Fruit fly (Drosophila melanogaster) whole organism, embryonic: ENCODE data around the gene rictor.
A peak's percentile ranks its signal among the peaks of the same experiment; 100 is the strongest.

Experiments
- Awh ChIP-seq: fragments of 200-800 bp; sonication (Bioruptor generic); IDR thresholded peaks from 2 replicates; pipeline ENCODE4, ENCODE4 v1.3.6; 2022; ENCODE audit warnings: missing biosample characterization, missing genetic modification characterization
- Bgb ChIP-seq: fragments of 200-800 bp; sonication (Bioruptor generic); IDR thresholded peaks from 2 replicates; pipeline ENCODE4 v1.3.6; 2022; ENCODE audit warnings: missing biosample characterization, missing genetic modification characterization; ENCODE audit not compliant: partially characterized antibody
- Blimp-1 ChIP-seq: fragments of 200-800 bp; sonication (Bioruptor generic); optimal IDR thresholded peaks from 3 replicates; lab custom pipeline; 2018; ENCODE audit warnings: missing biosample characterization, missing genetic modification characterization, mild to moderate bottlenecking, moderate library complexity, missing genetic modification reagents
- CG12391 ChIP-seq: fragments of 200-800 bp; sonication (Bioruptor generic); optimal IDR thresholded peaks from 3 replicates; lab custom pipeline; 2018; ENCODE audit warnings: missing biosample characterization, mild to moderate bottlenecking, missing genetic modification characterization, moderate library complexity
- CG12769 ChIP-seq: fragments of 200-800 bp; sonication (Bioruptor generic); optimal IDR thresholded peaks from 2 replicates; lab custom pipeline; 2019; ENCODE audit warnings: missing biosample characterization, mild to moderate bottlenecking, missing genetic modification characterization, moderate library complexity
- CG14441 ChIP-seq: fragments of 200-800 bp; sonication (Bioruptor generic); IDR thresholded peaks from 2 replicates; pipeline ENCODE4 v1.3.6; 2022; ENCODE audit warnings: missing biosample characterization, missing genetic modification characterization
- CG15514 ChIP-seq: fragments of 200-800 bp; sonication (Bioruptor generic); optimal IDR thresholded peaks from 3 replicates; lab custom pipeline; 2017; ENCODE audit warnings: missing biosample characterization, missing genetic modification characterization, mild to moderate bottlenecking, moderate library complexity, missing genetic modification reagents
- CG1603 ChIP-seq: fragments of 200-800 bp; sonication (Bioruptor generic); optimal IDR thresholded peaks from 2 replicates; lab custom pipeline; 2019; ENCODE audit warnings: missing biosample characterization, mild to moderate bottlenecking, missing genetic modification characterization, moderate library complexity
- CG17186 ChIP-seq: fragments of 200-800 bp; sonication (Bioruptor generic); optimal IDR thresholded peaks from 3 replicates; lab custom pipeline; 2017; ENCODE audit warnings: missing biosample characterization, missing genetic modification reagents, missing genetic modification characterization
- CG18476 ChIP-seq: fragments of 200-800 bp; sonication (Bioruptor generic); optimal IDR thresholded peaks from 2 replicates; lab custom pipeline; 2016; ENCODE audit warnings: missing biosample characterization, mild to moderate bottlenecking, missing genetic modification characterization
- CG2199 ChIP-seq: fragments of 200-800 bp; sonication (Bioruptor generic); IDR thresholded peaks from 3 replicates; pipeline ENCODE4 v1.3.6; 2022; ENCODE audit warnings: missing biosample characterization, missing genetic modification characterization
- CG32772 ChIP-seq: fragments of 200-800 bp; sonication (Bioruptor generic); IDR thresholded peaks from 2 replicates; pipeline ENCODE4 v1.3.6; 2022; ENCODE audit warnings: missing biosample characterization, missing genetic modification characterization
- CG3281 ChIP-seq: fragments of 200-800 bp; sonication (Bioruptor generic); optimal IDR thresholded peaks from 3 replicates; lab custom pipeline; 2017; ENCODE audit warnings: missing biosample characterization, mild to moderate bottlenecking, missing genetic modification characterization
- CG43689 ChIP-seq: fragments of 200-800 bp; sonication (Bioruptor generic); IDR thresholded peaks from 2 replicates; pipeline ENCODE4 v1.3.6; 2022; ENCODE audit warnings: missing biosample characterization, missing genetic modification characterization
- CG4730 ChIP-seq: fragments of 200-800 bp; sonication (Bioruptor generic); IDR thresholded peaks from 2 replicates; pipeline ENCODE4 v1.3.6; 2022; ENCODE audit warnings: missing biosample characterization, missing genetic modification characterization
- CG5953 ChIP-seq: fragments of 200-800 bp; sonication (Bioruptor generic); IDR thresholded peaks from 2 replicates; pipeline ENCODE4 v1.3.6; 2022; ENCODE audit warnings: missing biosample characterization, missing genetic modification characterization
- CG7271 ChIP-seq: fragments of 200-800 bp; sonication (Bioruptor generic); optimal IDR thresholded peaks from 2 replicates; lab custom pipeline; 2018; ENCODE audit warnings: missing biosample characterization, mild to moderate bottlenecking, missing genetic modification characterization, moderate library complexity
- CG7556 ChIP-seq: fragments of 200-800 bp; sonication (Bioruptor generic); optimal IDR thresholded peaks from 2 replicates; lab custom pipeline; 2017; ENCODE audit warnings: missing biosample characterization, mild to moderate bottlenecking, missing genetic modification characterization
- CG8089 ChIP-seq: fragments of 200-800 bp; sonication (Bioruptor generic); optimal IDR thresholded peaks from 3 replicates; lab custom pipeline; 2016; ENCODE audit warnings: missing biosample characterization, missing genetic modification characterization
- CG8281 ChIP-seq: fragments of 200-800 bp; sonication (Bioruptor generic); optimal IDR thresholded peaks from 2 replicates; lab custom pipeline; 2018; ENCODE audit warnings: missing biosample characterization, mild to moderate bottlenecking, missing genetic modification characterization, moderate library complexity
- CG8290 ChIP-seq, 3 experiments: fragments of 200-800 bp; sonication (Bioruptor generic); optimal IDR thresholded peaks; 2 replicates each; lab custom pipeline; 2016 to 2019; ENCODE audit warnings: missing biosample characterization in 3 of 3, missing genetic modification characterization in 3 of 3, mild to moderate bottlenecking in 2 of 3, moderate library complexity in 1 of 3
- CG9215 ChIP-seq: fragments of 200-800 bp; sonication (Bioruptor generic); IDR thresholded peaks from 2 replicates; pipeline ENCODE4 v1.3.6; 2022; ENCODE audit warnings: missing biosample characterization, missing genetic modification characterization
- CG9437 ChIP-seq: fragments of 200-800 bp; sonication (Bioruptor generic); optimal IDR thresholded peaks from 2 replicates; lab custom pipeline; 2018; ENCODE audit warnings: missing biosample characterization, mild to moderate bottlenecking, missing genetic modification characterization
- CTCF ChIP-seq: fragments of 200-800 bp; sonication (Bioruptor generic); optimal IDR thresholded peaks from 2 replicates; lab custom pipeline; 2017; ENCODE audit warnings: missing biosample characterization, mild to moderate bottlenecking, missing genetic modification characterization, moderate library complexity
- D19B ChIP-seq: fragments of 200-800 bp; sonication (Bioruptor generic); optimal IDR thresholded peaks from 2 replicates; lab custom pipeline; 2017; ENCODE audit warnings: missing biosample characterization, mild to moderate bottlenecking, missing genetic modification characterization
- Deaf1 ChIP-seq: fragments of 200-800 bp; optimal IDR thresholded peaks from 3 replicates; lab custom pipeline; 2019; ENCODE audit warnings: missing biosample characterization, mild to moderate bottlenecking, missing genetic modification characterization, moderate library complexity
- Dp ChIP-seq: fragments of 200-800 bp; sonication (Bioruptor generic); optimal IDR thresholded peaks from 2 replicates; lab custom pipeline; 2018; ENCODE audit warnings: missing biosample characterization, mild to moderate bottlenecking, missing genetic modification characterization, moderate library complexity
- E2f2 ChIP-seq: fragments of 200-800 bp; sonication (Bioruptor generic); IDR thresholded peaks from 2 replicates; pipeline ENCODE4 v1.3.6; 2022; ENCODE audit warnings: missing biosample characterization, missing genetic modification characterization
- Ets97D ChIP-seq: fragments of 200-800 bp; sonication (Bioruptor generic); optimal IDR thresholded peaks from 3 replicates; lab custom pipeline; 2016; ENCODE audit warnings: missing biosample characterization, missing genetic modification characterization
- HmgZ ChIP-seq: fragments of 200-800 bp; sonication (Bioruptor generic); optimal IDR thresholded peaks from 2 replicates; lab custom pipeline; 2018; ENCODE audit warnings: missing biosample characterization, mild to moderate bottlenecking, missing genetic modification characterization
- Hsf ChIP-seq: fragments of 200-800 bp; sonication (Bioruptor generic); optimal IDR thresholded peaks from 3 replicates; lab custom pipeline; 2016; ENCODE audit warnings: missing biosample characterization, missing genetic modification characterization
- Med ChIP-seq: fragments of 200-800 bp; sonication (Bioruptor generic); peaks from one replicate; lab custom pipeline; 2016; ENCODE audit warnings: missing biosample characterization, missing genetic modification characterization, mild to moderate bottlenecking, inconsistent platforms, moderate library complexity
- Meics ChIP-seq: fragments of 200-800 bp; sonication (Bioruptor generic); optimal IDR thresholded peaks from 2 replicates; lab custom pipeline; 2017; ENCODE audit warnings: missing biosample characterization, mild to moderate bottlenecking, missing genetic modification characterization
- Pdp1 ChIP-seq, 2 experiments: fragments of 200-800 bp; sonication (Bioruptor generic); optimal IDR thresholded peaks; 3 replicates each; lab custom pipeline; 2016; ENCODE audit warnings: missing biosample characterization in 2 of 2, missing genetic modification characterization in 2 of 2, mild to moderate bottlenecking in 1 of 2, moderate library complexity in 1 of 2
- Taf1 ChIP-seq: fragments of 200-800 bp; sonication (Bioruptor generic); IDR thresholded peaks from 2 replicates; pipeline ENCODE4 v1.3.6; 2022; ENCODE audit warnings: missing biosample characterization, missing genetic modification characterization
- bcd ChIP-seq: fragments of 200-800 bp; sonication (Bioruptor generic); optimal IDR thresholded peaks from 2 replicates; lab custom pipeline; 2017; ENCODE audit warnings: missing biosample characterization, mild to moderate bottlenecking, missing genetic modification characterization
- chm ChIP-seq: fragments of 200-800 bp; sonication (Bioruptor generic); IDR thresholded peaks from 2 replicates; pipeline ENCODE4 v1.3.6; 2022; ENCODE audit warnings: missing biosample characterization, missing genetic modification characterization
- ci ChIP-seq: fragments of 200-800 bp; sonication (Bioruptor generic); IDR thresholded peaks from 3 replicates; pipeline ENCODE4 v1.3.6; 2022; ENCODE audit warnings: missing biosample characterization, missing genetic modification characterization
- lab ChIP-seq: fragments of 200-800 bp; sonication (Bioruptor generic); optimal IDR thresholded peaks from 3 replicates; lab custom pipeline; 2017; ENCODE audit warnings: missing biosample characterization, missing genetic modification characterization, mild to moderate bottlenecking, moderate library complexity, missing genetic modification reagents
- nerfin-1 ChIP-seq: fragments of 200-800 bp; sonication (Bioruptor generic); optimal IDR thresholded peaks from 3 replicates; lab custom pipeline; 2019; ENCODE audit warnings: missing biosample characterization, mild to moderate bottlenecking, missing genetic modification characterization, moderate library complexity
- pita ChIP-seq: fragments of 200-800 bp; sonication (Bioruptor generic); optimal IDR thresholded peaks from 2 replicates; lab custom pipeline; 2017; ENCODE audit warnings: missing biosample characterization, mild to moderate bottlenecking, missing genetic modification characterization
- pnt ChIP-seq: fragments of 200-800 bp; sonication (Bioruptor generic); optimal IDR thresholded peaks from 3 replicates; lab custom pipeline; 2016; ENCODE audit warnings: missing biosample characterization, missing genetic modification characterization
- sens ChIP-seq: fragments of 200-800 bp; sonication (Bioruptor generic); peaks from one replicate; lab custom pipeline; 2016; ENCODE audit warnings: missing biosample characterization, missing genetic modification characterization
- sens-2 ChIP-seq: fragments of 200-800 bp; sonication (Bioruptor generic); IDR thresholded peaks from 2 replicates; pipeline ENCODE4 v1.3.6; 2022; ENCODE audit warnings: missing biosample characterization, missing genetic modification characterization
- seq ChIP-seq: fragments of 200-800 bp; sonication (Bioruptor generic); IDR thresholded peaks from 2 replicates; pipeline ENCODE4 v1.3.6; 2022; ENCODE audit warnings: missing biosample characterization, missing genetic modification characterization
- ssp ChIP-seq: fragments of 200-800 bp; sonication (Bioruptor generic); IDR thresholded peaks from 2 replicates; pipeline ENCODE4 v1.3.6; 2022; ENCODE audit warnings: missing biosample characterization, missing genetic modification characterization
- sug ChIP-seq: fragments of 200-800 bp; optimal IDR thresholded peaks from 2 replicates; lab custom pipeline; 2019; ENCODE audit warnings: missing biosample characterization, mild to moderate bottlenecking, missing genetic modification characterization, moderate library complexity
- toy ChIP-seq: fragments of 200-800 bp; sonication (Bioruptor generic); IDR thresholded peaks from 2 replicates; pipeline ENCODE4 v1.3.6; 2022; ENCODE audit warnings: missing biosample characterization, missing genetic modification characterization
- zf30C ChIP-seq: fragments of 200-800 bp; sonication (Bioruptor generic); optimal IDR thresholded peaks from 3 replicates; lab custom pipeline; 2018; ENCODE audit warnings: missing biosample characterization, mild to moderate bottlenecking, missing genetic modification characterization

The rictor gene

dm6 chrX:19243379-19243834 is 17.6 kb downstream of the rictor start, which contains the start of gene CG7889 (continued):
- peak; percentile 64 for TF ChIP-seq CG1603 (tag; lab: Kevin White, UChicago)
- TF ChIP-seq Hsf: peak; percentile 6
- TF ChIP-seq bcd (GFP tag; lab: Kevin White, UChicago): peak; percentile 23
- no peak for TF ChIP-seq CG43689
- no peak for TF ChIP-seq CG2199
- TF ChIP-seq seq (GFP tag; lab: Robert Waterston, UW): no peak
- TF ChIP-seq CG14441: no peak
- no peak for TF ChIP-seq CG5953
- peak; percentile 11 for TF ChIP-seq CG12391
- no peak for TF ChIP-seq Awh
- no peak for TF ChIP-seq ssp (GFP tag; lab: Robert Waterston, UW)

dm6 chrX:19241790-19242373 is 19.2 kb downstream of the rictor start, which contains the start of gene CG14196:
Gene CG14196, minus strand, starts transcription at chrX:19241840.
- TF ChIP-seq CG8281 (tag; lab: Kevin White, UChicago): peak; percentile 69
- peak; percentile 74 for TF ChIP-seq Deaf1 (tag; lab: Kevin White, UChicago)
- peak; percentile 29 for TF ChIP-seq Meics (GFP tag; lab: Kevin White, UChicago)
- no peak for TF ChIP-seq chm (GFP tag; lab: Robert Waterston, UW)
- peak; percentile 2 for TF ChIP-seq CG1603 (tag; lab: Kevin White, UChicago)
- TF ChIP-seq CG9437 (GFP tag; lab: Kevin White, UChicago): peak; percentile 20
- TF ChIP-seq Med (GFP tag; lab: Kevin White, UChicago): peak; percentile 72
- TF ChIP-seq CG4730 (GFP tag; lab: Robert Waterston, UW): no peak
- peak; percentile 25; the same call in 1 of the 2 replicates for TF ChIP-seq Bgb (GFP tag; lab: Robert Waterston, UW)
- peak; percentile 10 for TF ChIP-seq lab
- TF ChIP-seq CG3281: peak; percentile 6
- no peak for TF ChIP-seq Dp (GFP tag; lab: Kevin White, UChicago)
- TF ChIP-seq sens: peak; percentile 66
- TF ChIP-seq CTCF (GFP tag; lab: Kevin White, UChicago): peak; percentile 58
- TF ChIP-seq pita (GFP tag; lab: Kevin White, UChicago): peak; percentile 10
- TF ChIP-seq zf30C: peak; percentile 33
- no peak for TF ChIP-seq Taf1 (GFP tag; lab: Robert Waterston, UW)
- TF ChIP-seq sug (tag; lab: Kevin White, UChicago): peak; percentile 4
- TF ChIP-seq Hsf: no peak
- peak; percentile 52 for TF ChIP-seq CG8290 (GFP tag; optimal IDR thresholded peaks at IDR 0.05; lab: Kevin White, UChicago)
- peak in 1 of 2 experiments; percentile 24 for TF ChIP-seq CG8290 (tag; optimal IDR thresholded peaks at IDR 0.05; lab: Kevin White, UChicago)
- peak; percentile 19 for TF ChIP-seq HmgZ (tag; lab: Kevin White, UChicago)
- TF ChIP-seq Pdp1 (GFP tag; optimal IDR thresholded peaks at IDR 0.05; lab: Kevin White, UChicago): peak in 1 of 2 experiments; percentile 56
- peak; percentile 33 for TF ChIP-seq Ets97D (GFP tag; lab: Kevin White, UChicago)
- TF ChIP-seq E2f2: 0 out of 2 replicates have a peak, but pooled peaks have one; percentile 9
- TF ChIP-seq CG8089: no peak
- peak; percentile 37 for TF ChIP-seq D19B
- no peak for TF ChIP-seq CG15514
- 0 out of 3 replicates have a peak, but pooled peaks have one; percentile 70 for TF ChIP-seq CG2199

- TF ChIP-seq CG32772 (GFP tag; lab: Robert Waterston, UW): no peak
- TF ChIP-seq CG8281 (tag; lab: Kevin White, UChicago): no peak
- TF ChIP-seq nerfin-1 (tag; lab: Kevin White, UChicago): no peak
- TF ChIP-seq pnt: no peak
- TF ChIP-seq CG9215 (GFP tag; lab: Robert Waterston, UW): no peak
- no peak for TF ChIP-seq CG12769 (tag; lab: Kevin White, UChicago)
- no peak for TF ChIP-seq Blimp-1 (GFP tag; lab: Kevin White, UChicago)
- peak; percentile 64 for TF ChIP-seq sens
- no peak for TF ChIP-seq CG7556 (GFP tag; lab: Kevin White, UChicago)
- TF ChIP-seq ci (GFP tag; lab: Robert Waterston, UW): no peak
- TF ChIP-seq CG7271 (tag; lab: Kevin White, UChicago): no peak
- no peak for TF ChIP-seq CG18476 (GFP tag; lab: Kevin White, UChicago)
- no peak for TF ChIP-seq toy
- no peak for TF ChIP-seq CG17186 (GFP tag; lab: Kevin White, UChicago)
- no peak for TF ChIP-seq sens-2 (GFP tag; lab: Robert Waterston, UW)
Measured at dm6 chrX:19240230-19240839, 20.7 kb downstream of the rictor start.
